Worm (Caenorhabditis elegans): ENCODE results near the gene mrpl-35.

mrpl-35 gene

DNA sequence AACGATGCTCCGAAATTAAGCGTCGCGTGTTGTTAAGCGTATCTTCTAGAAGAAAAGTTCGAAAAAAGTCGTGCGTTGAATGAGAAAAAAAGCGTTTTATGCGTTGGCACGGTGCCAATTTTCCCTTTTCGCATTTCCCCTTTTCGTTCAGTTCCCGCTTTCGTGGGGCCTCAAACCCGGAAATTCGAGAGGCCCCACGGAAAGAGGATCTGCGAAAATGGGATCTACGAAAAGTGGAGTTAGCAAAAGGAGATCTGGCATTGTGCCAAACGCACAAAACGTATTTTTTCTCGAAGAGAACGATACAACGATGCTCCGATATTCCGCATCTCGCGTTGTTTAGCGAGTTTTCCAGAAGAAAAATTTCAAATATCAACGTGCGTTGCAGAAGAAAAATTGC is 10.2 kb upstream of the mrpl-35 start (continued):
- TF ChIP-seq sdz-12 (GFP tag; optimal IDR thresholded peaks at IDR 0.05) (no peak), attf-4 (tag; optimal IDR thresholded peaks at IDR 0.05) (no peak), ctbp-1 (GFP tag; IDR thresholded peaks at IDR 0.05) (no peak), hmg-1.1 (GFP tag; IDR thresholded peaks at IDR 0.05) (peak; percentile 51; the same call in 1 of the 2 replicates), hif-1 (tag; optimal IDR thresholded peaks at IDR 0.05) (peak in 1 of 2 experiments; percentile 71), snpc-1.2 (GFP tag; IDR thresholded peaks at IDR 0.05) (no peak), dmd-9 (GFP tag; IDR thresholded peaks at IDR 0.05) (0 out of 2 replicates have a peak, but pooled peaks have one; percentile 45), T20F7.1 (GFP tag; optimal IDR thresholded peaks at IDR 0.05) (peak; percentile 42)

DNA sequence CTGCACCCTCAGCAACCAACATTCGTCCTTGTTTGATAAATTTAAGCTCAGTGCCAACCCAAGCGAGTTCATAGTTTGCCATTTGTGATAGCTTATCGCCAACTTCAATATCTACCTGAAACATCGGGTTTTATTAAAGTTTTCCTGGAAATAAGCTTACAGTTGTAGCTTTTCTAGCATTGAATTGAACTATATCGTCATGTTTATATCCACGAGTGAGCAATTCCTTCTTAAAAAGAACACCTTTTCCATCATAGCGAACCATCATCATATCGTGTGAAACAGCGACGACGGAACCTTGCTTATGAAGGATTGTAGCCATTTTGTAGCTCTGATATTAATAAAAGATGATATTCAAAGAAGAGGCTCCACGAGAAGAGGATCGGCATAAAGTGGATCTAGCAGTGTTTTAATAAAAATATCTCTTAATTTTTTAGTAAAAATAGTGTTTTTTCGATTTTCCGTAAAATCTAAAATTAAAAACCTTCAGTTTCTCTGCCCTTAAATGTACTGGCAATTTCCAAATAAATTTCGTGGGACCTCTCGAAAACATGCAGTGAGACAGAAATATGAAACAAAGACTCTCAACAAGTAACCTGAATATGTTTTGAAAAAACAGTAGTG is 7.7 kb upstream of the mrpl-35 start, which contains the start of gene M01F1.8:
M01F1.8 (minus strand) TSS at position 335 of the 624 bp plus-strand sequence.
- TF ChIP-seq zip-11 (GFP tag; IDR thresholded peaks at IDR 0.05), result no peak
- peak; percentile 54 for TF ChIP-seq F10B5.3 (tag; optimal IDR thresholded peaks at IDR 0.05)
- TF ChIP-seq snpc-1.2 (GFP tag; IDR thresholded peaks at IDR 0.05), result peak; percentile 29; the same call in 1 of the 2 replicates
- TF ChIP-seq nhr-42 (GFP tag; IDR thresholded peaks at IDR 0.05), result no peak
- TF ChIP-seq lin-13 (GFP tag; optimal IDR thresholded peaks at IDR 0.05), result no peak
- 0 out of 2 replicates have a peak, but pooled peaks have one; percentile 28 for TF ChIP-seq Y105C5A.15 (GFP tag; IDR thresholded peaks at IDR 0.05)
- TF ChIP-seq T20F7.1 (GFP tag; optimal IDR thresholded peaks at IDR 0.05), result no peak
- TF ChIP-seq F49E8.2 (tag; optimal IDR thresholded peaks at IDR 0.05; ENCODE audit: borderline replicate concordance), result peak; percentile 46
- TF ChIP-seq daf-16 (GFP tag; optimal IDR thresholded peaks at IDR 0.05), result peak in 1 of 2 experiments; percentile 11
- TF ChIP-seq daf-16 (tag; optimal IDR thresholded peaks at IDR 0.05), result peak; percentile 3
- TF ChIP-seq lin-1 (GFP tag; IDR thresholded peaks at IDR 0.05), result no peak
- TF ChIP-seq mxl-2 (GFP tag; conservative IDR thresholded peaks at IDR 0.05), result no peak
- no peak for TF ChIP-seq ceh-28 (tag; optimal IDR thresholded peaks at IDR 0.05)
- no peak for TF ChIP-seq nhr-6 (tag; optimal IDR thresholded peaks at IDR 0.05)
- TF ChIP-seq Y75B8A.6 (GFP tag; IDR thresholded peaks at IDR 0.05), result no peak
- no peak for TF ChIP-seq mxl-3 (GFP tag; optimal IDR thresholded peaks at IDR 0.05)
- peak; percentile 61 for TF ChIP-seq lin-38 (GFP tag; IDR thresholded peaks at IDR 0.05)
- no peak for TF ChIP-seq zag-1 (tag; optimal IDR thresholded peaks at IDR 0.05)
- 0 out of 2 replicates have a peak, but pooled peaks have one; percentile 23 for TF ChIP-seq daf-19 (GFP tag; conservative IDR thresholded peaks at IDR 0.05)
- no peak for TF ChIP-seq unc-130 (GFP tag; optimal IDR thresholded peaks at IDR 0.05)
- TF ChIP-seq unc-62 (GFP tag; optimal IDR thresholded peaks at IDR 0.05 in 1 of 2), result peak in 1 of 2 experiments; percentile 77
- no peak for TF ChIP-seq unc-62 (tag; optimal IDR thresholded peaks at IDR 0.05)

DNA sequence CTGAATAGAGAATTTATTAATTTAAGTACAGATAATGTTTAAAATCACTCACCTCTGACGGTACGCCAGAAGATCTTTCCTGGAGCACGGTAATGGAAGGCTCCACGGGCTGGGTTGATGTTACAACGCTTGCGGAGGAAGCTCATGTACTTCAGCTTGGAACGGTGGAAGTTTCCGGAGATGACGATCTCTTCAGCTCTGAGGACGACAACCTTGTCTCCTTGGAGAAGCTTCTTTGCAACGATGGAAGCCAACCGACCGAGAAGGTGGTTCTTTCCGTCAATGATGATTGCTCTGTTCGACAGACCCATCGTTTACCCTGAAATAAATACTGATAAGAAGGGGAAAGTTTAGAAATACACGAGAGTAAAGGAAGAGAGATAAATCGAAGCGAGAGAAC is 6.8 kb upstream of the mrpl-35 start, which contains the start of gene rpl-16:
rpl-16 (minus strand) TSS at position 319 of the 400 bp plus-strand sequence.
- TF ChIP-seq lin-15B (tag; optimal IDR thresholded peaks at IDR 0.05) (no peak), lin-38 (GFP tag; IDR thresholded peaks at IDR 0.05) (no peak), nhr-102 (tag; optimal IDR thresholded peaks at IDR 0.05) (no peak), set-16 (GFP tag; IDR thresholded peaks at IDR 0.05) (peak; percentile 29; the same call in 1 of the 2 replicates), T20F7.1 (GFP tag; optimal IDR thresholded peaks at IDR 0.05) (no peak), ceh-28 (tag; optimal IDR thresholded peaks at IDR 0.05) (no peak), mdl-1 (tag; optimal IDR thresholded peaks at IDR 0.05) (no peak), php-3 (GFP tag; IDR thresholded peaks at IDR 0.05) (peak; percentile 28; the same call in 1 of the 2 replicates), vab-7 (GFP tag; IDR thresholded peaks at IDR 0.05) (peak; percentile 22; the same call in 1 of the 2 replicates), rbr-2 (tag; optimal IDR thresholded peaks at IDR 0.05) (no peak), Y48G9A.11 (GFP tag; IDR thresholded peaks at IDR 0.05) (no peak), snpc-1.2 (GFP tag; IDR thresholded peaks at IDR 0.05) (peak; percentile 61; the same call in 1 of the 2 replicates), fkh-10 (GFP tag; optimal IDR thresholded peaks at IDR 0.05) (no peak), ZK337.2 (GFP tag; IDR thresholded peaks at IDR 0.05) (0 out of 2 replicates have a peak, but pooled peaks have one; percentile 4), hif-1 (tag; optimal IDR thresholded peaks at IDR 0.05) (no peak), ceh-20 (GFP tag; IDR thresholded peaks at IDR 0.05) (no peak), nhr-76 (tag; optimal IDR thresholded peaks at IDR 0.05) (no peak), ctbp-1 (GFP tag; IDR thresholded peaks at IDR 0.05) (peak; percentile 63; the same call in 1 of the 2 replicates), hmg-1.1 (GFP tag; IDR thresholded peaks at IDR 0.05) (no peak), gei-8 (GFP tag; optimal IDR thresholded peaks at IDR 0.05) (no peak), tra-1 (GFP tag; IDR thresholded peaks at IDR 0.05) (no peak), zag-1 (tag; optimal IDR thresholded peaks at IDR 0.05) (no peak), madf-5 (GFP tag; IDR thresholded peaks at IDR 0.05) (0 out of 4 replicates have a peak, but pooled peaks of 1 of the 2 experiments have one; percentile 23), lin-13 (GFP tag; optimal IDR thresholded peaks at IDR 0.05) (peak; percentile 27)
